Fruit fly (Drosophila melanogaster): ENCODE results near the gene Sos.

Gene Sos

dm6 chr2L:13779162-13779561, 34.5 kb upstream of the Sos start:
- no peak for TF ChIP-seq h (GFP tag; optimal IDR thresholded peaks at IDR 0.05)
- no peak for TF ChIP-seq HLH106 (tag; optimal IDR thresholded peaks at IDR 0.05)
- no peak for TF ChIP-seq CrebA (GFP tag; optimal IDR thresholded peaks at IDR 0.05; ENCODE audit: borderline replicate concordance)
- TF ChIP-seq dl (GFP tag; optimal IDR thresholded peaks at IDR 0.05; ENCODE audit: insufficient read depth in 1 of 2, partially characterized antibody in 2 of 2) = no peak
- no peak for TF ChIP-seq br (GFP tag; optimal IDR thresholded peaks at IDR 0.05)
- TF ChIP-seq GATAd (GFP tag; optimal IDR thresholded peaks at IDR 0.05) = no peak
- TF ChIP-seq sv (GFP tag; optimal IDR thresholded peaks at IDR 0.05) = no peak

dm6 chr2L:13779795-13780108, 33.9 kb upstream of the Sos start:
- TF ChIP-seq dsf (GFP tag; optimal IDR thresholded peaks at IDR 0.05; ENCODE audit: borderline replicate concordance) = no peak
- peak in 1 of 2 experiments; percentile 39 for TF ChIP-seq dl (GFP tag; optimal IDR thresholded peaks at IDR 0.05; ENCODE audit: insufficient read depth in 1 of 2, partially characterized antibody in 2 of 2)
- no peak for TF ChIP-seq woc (GFP tag; optimal IDR thresholded peaks at IDR 0.05)
- no peak for TF ChIP-seq sv (GFP tag; optimal IDR thresholded peaks at IDR 0.05)
- no peak for TF ChIP-seq br (GFP tag; optimal IDR thresholded peaks at IDR 0.05)
- no peak for TF ChIP-seq foxo (GFP tag; optimal IDR thresholded peaks at IDR 0.05)
- no peak for TF ChIP-seq HLH106 (tag; optimal IDR thresholded peaks at IDR 0.05)
- no peak for TF ChIP-seq Jra (GFP tag; optimal IDR thresholded peaks at IDR 0.05)
- no peak for TF ChIP-seq h (GFP tag; optimal IDR thresholded peaks at IDR 0.05)
- TF ChIP-seq Hr83 (GFP tag; optimal IDR thresholded peaks at IDR 0.05; ENCODE audit: poor library complexity, severe bottlenecking) = peak; percentile 85
- TF ChIP-seq dmrt93B (GFP tag; optimal IDR thresholded peaks at IDR 0.05) = no peak
- no peak for TF ChIP-seq Sp1 (GFP tag; optimal IDR thresholded peaks at IDR 0.05)
- no peak for TF ChIP-seq fru (GFP tag; optimal IDR thresholded peaks at IDR 0.05)
- no peak for TF ChIP-seq CrebA (GFP tag; optimal IDR thresholded peaks at IDR 0.05; ENCODE audit: borderline replicate concordance)
- peak; percentile 46 for TF ChIP-seq Dif (GFP tag; optimal IDR thresholded peaks at IDR 0.05; ENCODE audit: partially characterized antibody)
- TF ChIP-seq pan (optimal IDR thresholded peaks at IDR 0.05) = no peak
- no peak for TF ChIP-seq lola (GFP tag; optimal IDR thresholded peaks at IDR 0.05)
- no peak for TF ChIP-seq Mio (GFP tag; optimal IDR thresholded peaks at IDR 0.05)
- TF ChIP-seq Vsx2 (GFP tag; optimal IDR thresholded peaks at IDR 0.05; ENCODE audit: partially characterized antibody) = no peak
- peak; percentile 34 for TF ChIP-seq Dfd (GFP tag; optimal IDR thresholded peaks at IDR 0.05)
- no peak for TF ChIP-seq Abd-B (GFP tag; optimal IDR thresholded peaks at IDR 0.05)
- no peak for TF ChIP-seq sage (GFP tag; optimal IDR thresholded peaks at IDR 0.05)
- TF ChIP-seq Rel (GFP tag; optimal IDR thresholded peaks at IDR 0.05) = no peak
- peak; percentile 39 for TF ChIP-seq Rel (tag; optimal IDR thresholded peaks at IDR 0.05)
- TF ChIP-seq CG32264 (GFP tag; optimal IDR thresholded peaks at IDR 0.05) = no peak
- TF ChIP-seq Myc (optimal IDR thresholded peaks at IDR 0.05) = no peak
- TF ChIP-seq Hnf4 (GFP tag; optimal IDR thresholded peaks at IDR 0.05) = no peak
- TF ChIP-seq CG9705 (GFP tag; optimal IDR thresholded peaks at IDR 0.05) = no peak
- no peak for TF ChIP-seq usp (GFP tag; optimal IDR thresholded peaks at IDR 0.05)
- TF ChIP-seq OdsH (GFP tag; optimal IDR thresholded peaks at IDR 0.05) = no peak

- TF ChIP-seq woc (GFP tag; optimal IDR thresholded peaks at IDR 0.05) = peak; percentile 86
- TF ChIP-seq h (GFP tag; optimal IDR thresholded peaks at IDR 0.05) = peak; percentile 69
- TF ChIP-seq Sp1 (GFP tag; optimal IDR thresholded peaks at IDR 0.05) = peak; percentile 93
- TF ChIP-seq dsf (GFP tag; optimal IDR thresholded peaks at IDR 0.05; ENCODE audit: borderline replicate concordance) = peak; percentile 18
- peak; percentile 78 for TF ChIP-seq fru (GFP tag; optimal IDR thresholded peaks at IDR 0.05)
- TF ChIP-seq Hr78 (GFP tag; optimal IDR thresholded peaks at IDR 0.05) = no peak
- TF ChIP-seq sage (GFP tag; optimal IDR thresholded peaks at IDR 0.05) = peak; percentile 79
- peak; percentile 65 for TF ChIP-seq sv (GFP tag; optimal IDR thresholded peaks at IDR 0.05)
- TF ChIP-seq Dfd (GFP tag; optimal IDR thresholded peaks at IDR 0.05) = no peak
- TF ChIP-seq dl (GFP tag; optimal IDR thresholded peaks at IDR 0.05; ENCODE audit: insufficient read depth in 1 of 2, partially characterized antibody in 2 of 2) = no peak
- TF ChIP-seq lola (GFP tag; optimal IDR thresholded peaks at IDR 0.05) = no peak
- no peak for TF ChIP-seq Myc (optimal IDR thresholded peaks at IDR 0.05)
- peak; percentile 26 for TF ChIP-seq ey (GFP tag; optimal IDR thresholded peaks at IDR 0.05)
- peak; percentile 42 for TF ChIP-seq br (GFP tag; optimal IDR thresholded peaks at IDR 0.05)
- TF ChIP-seq HLH106 (tag; optimal IDR thresholded peaks at IDR 0.05) = peak; percentile 89
- TF ChIP-seq Rel (GFP tag; optimal IDR thresholded peaks at IDR 0.05) = peak; percentile 23
- TF ChIP-seq Rel (tag; optimal IDR thresholded peaks at IDR 0.05) = peak; percentile 8
- TF ChIP-seq psq (GFP tag; optimal IDR thresholded peaks at IDR 0.05) = peak; percentile 84
- TF ChIP-seq rgr (GFP tag; optimal IDR thresholded peaks at IDR 0.05) = peak; percentile 58
- TF ChIP-seq jim (GFP tag; optimal IDR thresholded peaks at IDR 0.05) = peak; percentile 57
- TF ChIP-seq CrebA (GFP tag; optimal IDR thresholded peaks at IDR 0.05; ENCODE audit: borderline replicate concordance) = no peak
- TF ChIP-seq N (GFP tag; optimal IDR thresholded peaks at IDR 0.05) = no peak
- TF ChIP-seq Hnf4 (GFP tag; optimal IDR thresholded peaks at IDR 0.05) = peak; percentile 39
- TF ChIP-seq Abd-B (GFP tag; optimal IDR thresholded peaks at IDR 0.05) = no peak
- TF ChIP-seq brk (GFP tag; optimal IDR thresholded peaks at IDR 0.05) = no peak
- TF ChIP-seq usp (GFP tag; optimal IDR thresholded peaks at IDR 0.05) = no peak
- no peak for TF ChIP-seq Dif (GFP tag; optimal IDR thresholded peaks at IDR 0.05; ENCODE audit: partially characterized antibody)
- TF ChIP-seq Mio (GFP tag; optimal IDR thresholded peaks at IDR 0.05) = no peak
- peak; percentile 39 for TF ChIP-seq CG32264 (GFP tag; optimal IDR thresholded peaks at IDR 0.05)
- TF ChIP-seq CG9705 (GFP tag; optimal IDR thresholded peaks at IDR 0.05) = peak; percentile 65
- TF ChIP-seq foxo (GFP tag; optimal IDR thresholded peaks at IDR 0.05) = peak in 1 of 2 experiments; percentile 87
- TF ChIP-seq OdsH (GFP tag; optimal IDR thresholded peaks at IDR 0.05) = peak; percentile 76
- TF ChIP-seq Jra (GFP tag; optimal IDR thresholded peaks at IDR 0.05) = no peak
- TF ChIP-seq Hr83 (GFP tag; optimal IDR thresholded peaks at IDR 0.05; ENCODE audit: poor library complexity, severe bottlenecking) = peak; percentile 74
Measured at dm6 chr2L:13780109-13780947, 33.3 kb upstream of the Sos start, which contains the start of the genes CG9008 and p38b. Gene CG9008, minus strand, starts transcription at chr2L:13780165. Gene p38b, plus strand, starts transcription at chr2L:13780689.
